Fruit fly (Drosophila melanogaster) S2 (cell line): ENCODE measurements around the gene Nlg3.

ENCODE experiments used
- CG8478 ChIP-seq: fragments of >200 bp; optimal IDR thresholded peaks from 2 replicates; lab custom pipeline; 2018
- CTCF ChIP-seq, 2 experiments: fragments of >200 bp; optimal IDR thresholded peaks; 2 replicates each; lab custom pipeline; 2018

dm6 chr3R:7538435-7538834, 100.8 kb downstream of the Nlg3 start, which contains the start of gene alpha-Est4:
- TF ChIP-seq CG8478 (lab: Kevin White, UChicago) (no peak), CTCF (optimal IDR thresholded peaks at IDR 0.05; lab: Kevin White, UChicago) (no peak)
